Worm (Caenorhabditis elegans): ENCODE measurements around the gene R04A9.6.
A peak's percentile ranks its signal among the peaks of the same experiment; 100 is the strongest.

Gene R04A9.6

DNA sequence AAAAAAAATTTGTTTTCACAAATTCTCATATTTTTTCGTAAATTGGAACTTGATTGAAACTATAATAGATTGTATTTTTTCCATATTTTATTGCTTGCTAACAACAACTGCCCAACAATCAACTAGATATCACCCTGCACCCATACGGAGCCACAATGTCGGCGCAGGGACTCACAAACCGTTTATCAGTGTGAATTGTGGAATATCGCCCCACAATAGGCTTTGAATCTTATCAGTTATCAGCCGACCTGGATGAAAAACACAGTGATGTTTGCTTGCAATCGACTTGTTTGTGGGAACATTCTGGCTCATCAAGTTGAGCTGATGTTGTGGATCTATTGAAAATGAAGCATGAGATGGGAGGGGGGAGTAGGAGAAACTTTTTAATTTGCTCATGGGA is 41.7 kb downstream of the R04A9.6 start (continued):
- no peak for TF ChIP-seq tra-1 (GFP tag; IDR thresholded peaks at IDR 0.05)
- TF ChIP-seq mep-1 (tag; optimal IDR thresholded peaks at IDR 0.05) = no peak
- no peak for TF ChIP-seq zip-11 (GFP tag; IDR thresholded peaks at IDR 0.05)
- no peak for TF ChIP-seq spr-3 (GFP tag; optimal IDR thresholded peaks at IDR 0.05)

DNA sequence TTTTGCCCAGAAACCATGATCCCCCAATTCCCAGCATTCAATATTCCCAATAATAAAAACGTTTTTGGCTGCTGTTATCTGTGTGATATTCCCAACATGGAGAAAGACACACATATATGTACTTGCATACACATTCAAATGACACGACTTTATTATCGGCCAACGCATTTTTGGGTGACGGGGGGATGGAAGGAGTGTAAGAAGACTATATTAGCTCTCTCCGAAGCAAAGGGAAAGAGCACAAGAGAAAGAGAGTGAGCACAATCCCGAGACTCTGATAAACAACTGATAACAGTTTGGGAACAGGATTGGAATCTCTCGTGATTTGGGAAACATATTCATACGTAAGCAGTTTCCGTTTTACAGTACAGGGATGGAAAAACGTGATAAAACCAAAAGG is 43.1 kb downstream of the R04A9.6 start:
- TF ChIP-seq lin-13 (GFP tag; optimal IDR thresholded peaks at IDR 0.05) (peak; percentile 28), rbr-2 (tag; optimal IDR thresholded peaks at IDR 0.05) (no peak), unc-62 (GFP tag; optimal IDR thresholded peaks at IDR 0.05 in 1 of 2) (peak in 1 of 2 experiments; percentile 92), unc-62 (tag; optimal IDR thresholded peaks at IDR 0.05) (no peak), nhr-77 (tag; optimal IDR thresholded peaks at IDR 0.05) (peak; percentile 73), unc-39 (tag; optimal IDR thresholded peaks at IDR 0.05) (no peak), zfp-2 (tag; optimal IDR thresholded peaks at IDR 0.05) (no peak), nhr-6 (tag; optimal IDR thresholded peaks at IDR 0.05) (peak; percentile 27), F26F4.8 (GFP tag; conservative IDR thresholded peaks at IDR 0.05) (no peak), mdt-29 (GFP tag; IDR thresholded peaks at IDR 0.05) (no peak; the same call in 1 of the 2 replicates), ceh-20 (GFP tag; IDR thresholded peaks at IDR 0.05) (no peak), lin-1 (GFP tag; IDR thresholded peaks at IDR 0.05) (peak; percentile 67), php-3 (GFP tag; IDR thresholded peaks at IDR 0.05) (peak; percentile 59; the same call in 1 of the 2 replicates), pqm-1 (tag; optimal IDR thresholded peaks at IDR 0.05) (peak; percentile 75), zip-11 (GFP tag; IDR thresholded peaks at IDR 0.05) (no peak), zfp-3 (GFP tag; conservative IDR thresholded peaks at IDR 0.05) (0 out of 2 replicates have a peak, but pooled peaks have one; percentile 57), nhr-28 (tag; optimal IDR thresholded peaks at IDR 0.05) (peak; percentile 79), mxl-2 (GFP tag; conservative IDR thresholded peaks at IDR 0.05) (no peak), snpc-4 (tag; optimal IDR thresholded peaks at IDR 0.05) (no peak), nhr-48 (tag; optimal IDR thresholded peaks at IDR 0.05) (peak; percentile 68), nhr-10 (tag; optimal IDR thresholded peaks at IDR 0.05) (peak; percentile 76), ceh-44 (GFP tag; IDR thresholded peaks at IDR 0.05) (no peak), aly-2 (tag; optimal IDR thresholded peaks at IDR 0.05) (no peak), pha-4 (GFP tag; IDR thresholded peaks at IDR 0.05) (no peak), pha-4 (tag; optimal IDR thresholded peaks at IDR 0.05) (peak; percentile 48), hlh-11 (tag; optimal IDR thresholded peaks at IDR 0.05) (peak; percentile 91), dmd-6 (GFP tag; IDR thresholded peaks at IDR 0.05) (peak; percentile 85), dmd-9 (GFP tag; IDR thresholded peaks at IDR 0.05) (no peak), saeg-2 (GFP tag; IDR thresholded peaks at IDR 0.05) (0 out of 2 replicates have a peak, but pooled peaks have one; percentile 24), nhr-41 (GFP tag; IDR thresholded peaks at IDR 0.05) (no peak), mxl-3 (GFP tag; optimal IDR thresholded peaks at IDR 0.05) (no peak), madf-9 (GFP tag; conservative IDR thresholded peaks at IDR 0.05) (no peak), egl-43 (GFP tag; IDR thresholded peaks at IDR 0.05) (no peak), hif-1 (tag; optimal IDR thresholded peaks at IDR 0.05) (peak in 1 of 2 experiments; percentile 0), mes-2 (tag; optimal IDR thresholded peaks at IDR 0.05; ENCODE audit: poor library complexity, severe bottlenecking) (peak; percentile 17), hmg-1.1 (GFP tag; IDR thresholded peaks at IDR 0.05) (no peak), hlh-30 (tag; optimal IDR thresholded peaks at IDR 0.05; ENCODE audit: insufficient read depth) (peak; percentile 82), attf-4 (tag; optimal IDR thresholded peaks at IDR 0.05) (no peak), nhr-25 (tag; optimal IDR thresholded peaks at IDR 0.05; ENCODE audit: borderline replicate concordance, insufficient read depth) (no peak), Y48G9A.11 (GFP tag; IDR thresholded peaks at IDR 0.05) (no peak), ceh-32 (tag; optimal IDR thresholded peaks at IDR 0.05; ENCODE audit: poor library complexity) (no peak), lin-29 (GFP tag; IDR thresholded peaks at IDR 0.05) (no peak), mep-1 (tag; optimal IDR thresholded peaks at IDR 0.05) (peak; percentile 66), daf-16 (GFP tag; optimal IDR thresholded peaks at IDR 0.05) (peak in 1 of 2 experiments; percentile 90), daf-16 (tag; optimal IDR thresholded peaks at IDR 0.05) (peak; percentile 99), vab-7 (GFP tag; IDR thresholded peaks at IDR 0.05) (no peak), nhr-102 (tag; optimal IDR thresholded peaks at IDR 0.05) (peak; percentile 77)
